Fruit fly (Drosophila melanogaster): Measurements from ENCODE around the gene CAHbeta.

DNA sequence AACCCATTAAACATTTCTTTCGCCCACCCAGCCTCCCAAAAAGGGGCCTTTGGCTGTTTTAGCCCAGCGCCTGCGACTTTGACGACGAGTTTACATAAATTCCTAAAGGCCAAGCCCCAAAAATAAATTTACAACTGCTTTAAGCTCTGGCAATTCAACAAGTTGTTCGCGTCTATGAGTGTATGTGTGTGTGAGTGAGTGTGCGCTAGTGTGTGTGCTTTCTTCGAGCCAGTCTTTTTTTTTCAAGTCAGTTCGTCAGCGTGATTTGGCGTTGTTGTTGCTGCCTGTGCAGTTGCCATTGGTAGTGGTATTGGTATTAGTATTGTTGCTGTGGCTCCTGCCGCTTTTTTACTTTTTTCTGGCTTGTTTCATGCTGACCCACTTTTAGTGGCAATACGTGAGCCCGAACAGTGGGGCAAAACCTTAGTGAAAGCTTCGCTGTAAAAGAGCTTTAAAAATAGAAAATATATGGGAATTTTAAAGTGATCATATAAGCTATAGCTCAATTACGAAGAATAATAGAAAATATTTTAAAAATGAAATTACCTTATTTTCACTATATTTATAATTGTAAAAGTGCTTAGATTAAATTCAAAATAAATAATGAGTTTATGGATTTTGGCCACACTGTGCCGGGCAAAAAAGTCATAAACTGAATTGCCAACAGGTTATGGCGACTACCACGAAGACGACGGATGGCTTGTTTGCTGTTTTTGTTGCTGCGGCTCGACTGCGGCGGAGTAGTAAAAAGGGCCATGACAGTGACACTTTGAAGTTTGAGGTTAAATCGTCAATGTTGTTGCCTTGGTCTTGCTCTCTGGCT, 34.9 kb upstream of the CAHbeta start:
- TF ChIP-seq psq (optimal IDR thresholded peaks at IDR 0.05) (no peak), Myc (optimal IDR thresholded peaks at IDR 0.05) (no peak)
